Worm (Caenorhabditis elegans): Measurements from ENCODE around the gene pph-1.

- TF ChIP-seq nhr-237 (tag; optimal IDR thresholded peaks at IDR 0.05) = no peak
- TF ChIP-seq nhr-77 (tag; optimal IDR thresholded peaks at IDR 0.05) = no peak
- TF ChIP-seq ceh-16 (tag; optimal IDR thresholded peaks at IDR 0.05) = no peak
- TF ChIP-seq ama-1 (optimal IDR thresholded peaks at IDR 0.05) = no peak
- no peak for TF ChIP-seq fkh-10 (GFP tag; optimal IDR thresholded peaks at IDR 0.05)
- TF ChIP-seq unc-39 (tag; optimal IDR thresholded peaks at IDR 0.05) = no peak
- no peak for TF ChIP-seq ZK546.5 (tag; optimal IDR thresholded peaks at IDR 0.05)
- no peak for TF ChIP-seq ztf-11 (tag; optimal IDR thresholded peaks at IDR 0.05)
- no peak for TF ChIP-seq nhr-12 (tag; optimal IDR thresholded peaks at IDR 0.05)
- no peak for TF ChIP-seq ztf-4 (tag; optimal IDR thresholded peaks at IDR 0.05)
Measured at ce11 chrV:10754050-10754449, 51.7 kb downstream of the pph-1 start, which contains the start of gene F28H7.7.

Measured in whole organism, L3 larva.